Fruit fly (Drosophila melanogaster): Measurements from ENCODE around the gene CG10226.

CG10226 gene

DNA sequence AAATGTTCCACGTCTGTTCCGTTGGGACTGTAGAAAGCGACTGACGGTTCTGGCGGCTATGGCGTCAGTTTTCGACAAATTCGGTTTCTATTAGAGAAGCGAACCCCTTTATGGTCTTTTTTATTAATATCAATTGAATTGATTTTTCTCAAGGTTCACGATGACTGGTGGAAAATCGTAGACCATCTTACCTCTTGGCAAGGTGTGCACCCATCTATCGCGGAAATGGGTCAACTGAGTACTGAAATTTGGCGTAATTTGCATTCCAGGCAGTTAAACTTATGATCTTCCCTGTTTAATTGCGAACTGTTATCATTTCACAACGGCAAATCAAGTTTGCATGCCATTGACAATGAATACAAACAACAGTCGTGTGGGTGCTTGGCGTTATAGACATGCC lies at the start of gene CG10226:
TSS of gene CG10226 (minus strand) at position 101 of the 400 bp plus-strand sequence.
- no peak for TF ChIP-seq CG17801 (GFP tag; optimal IDR thresholded peaks at IDR 0.05; ENCODE audit: partially characterized antibody)

dm6 chr3L:6285412-6285811 lies 45.5 kb upstream of the CG10226 start:
- TF ChIP-seq CG17801 (GFP tag; optimal IDR thresholded peaks at IDR 0.05; ENCODE audit: partially characterized antibody), result no peak

DNA sequence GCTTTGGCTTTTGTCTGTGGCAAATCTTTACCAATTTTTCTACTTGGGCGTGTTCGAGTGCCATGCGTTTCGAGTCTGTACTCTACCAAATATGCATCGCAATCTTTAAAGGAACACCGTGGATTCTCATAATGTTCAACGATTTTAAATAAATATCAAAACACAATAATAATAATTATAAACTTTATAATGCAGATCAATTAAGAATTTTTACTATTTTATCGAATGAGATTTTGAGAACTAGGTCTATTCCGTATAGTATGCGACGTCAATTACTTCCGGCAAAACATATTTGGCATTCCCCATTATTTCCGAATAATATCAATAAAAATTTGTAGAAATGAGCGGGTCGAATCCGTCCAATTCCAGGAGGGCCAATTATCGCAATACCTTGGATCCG lies 35.6 kb upstream of the CG10226 start, which contains the start of gene CG43168:
TSS of gene CG43168 (plus strand) at position 301 of the 400 bp plus-strand sequence.
- no peak for TF ChIP-seq CG17801 (GFP tag; optimal IDR thresholded peaks at IDR 0.05; ENCODE audit: partially characterized antibody)

dm6 chr3L:6274929-6275328 lies 35.1 kb upstream of the CG10226 start:
- no peak for TF ChIP-seq CG17801 (GFP tag; optimal IDR thresholded peaks at IDR 0.05; ENCODE audit: partially characterized antibody)

DNA sequence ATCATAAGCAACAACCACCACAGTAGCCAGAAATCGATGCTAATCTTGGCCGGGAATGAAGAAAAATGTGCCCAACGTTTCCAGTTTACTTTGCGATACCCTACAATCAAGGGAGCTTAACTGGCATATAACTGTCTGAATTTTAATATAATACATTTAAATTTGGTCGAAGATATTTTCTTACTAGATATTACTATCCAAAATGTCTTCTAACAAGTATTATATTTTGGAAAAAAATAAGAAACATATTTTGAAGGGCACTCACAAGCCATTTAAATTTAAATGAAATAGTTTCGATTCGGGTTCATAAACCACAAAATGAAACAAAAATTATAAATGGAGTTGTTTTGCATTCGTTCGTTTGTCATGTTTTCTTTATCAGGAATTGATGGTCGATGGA lies 30.4 kb upstream of the CG10226 start:
- TF ChIP-seq CG17801 (GFP tag; optimal IDR thresholded peaks at IDR 0.05; ENCODE audit: partially characterized antibody), result no peak

DNA sequence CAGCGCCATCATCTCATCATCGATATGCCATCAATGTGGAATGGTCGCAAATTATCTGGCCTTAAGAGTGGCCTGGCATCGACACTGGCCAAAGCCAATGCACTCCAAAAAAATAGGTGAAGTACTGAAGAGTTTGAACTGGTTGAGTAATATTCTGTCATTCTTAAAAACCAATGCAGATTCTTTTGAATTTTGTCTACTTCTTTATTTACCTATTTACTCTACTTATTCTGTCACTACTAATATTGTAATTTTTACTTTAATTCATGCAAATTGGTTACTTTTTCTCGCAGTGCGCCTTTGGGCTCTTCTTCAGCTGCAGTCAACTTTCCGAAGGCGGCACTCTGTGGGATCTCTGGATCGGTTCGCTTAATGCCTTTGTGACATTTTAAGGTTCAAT lies 29.1 kb upstream of the CG10226 start:
- no peak for TF ChIP-seq CG17801 (GFP tag; optimal IDR thresholded peaks at IDR 0.05; ENCODE audit: partially characterized antibody)

DNA sequence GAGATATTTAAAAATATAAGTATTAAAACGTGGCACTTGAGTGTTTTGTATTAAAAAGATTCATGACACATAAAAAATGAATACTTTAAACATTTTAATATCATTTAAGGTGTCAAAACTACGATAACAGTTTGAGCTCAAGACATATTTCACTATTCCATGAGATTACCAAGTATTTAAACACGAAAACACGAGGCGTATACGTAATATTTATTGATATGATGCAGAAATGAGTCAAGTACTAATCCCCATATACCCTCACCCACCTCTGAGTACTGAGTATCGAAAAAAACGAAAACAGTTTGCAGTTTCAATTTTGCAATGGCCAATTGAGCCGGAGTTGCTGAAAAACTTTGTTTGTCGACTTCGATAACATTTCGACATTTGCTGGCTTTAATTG lies 28.2 kb upstream of the CG10226 start:
- no peak for TF ChIP-seq CG17801 (GFP tag; optimal IDR thresholded peaks at IDR 0.05; ENCODE audit: partially characterized antibody)

- TF ChIP-seq CG17801 (GFP tag; optimal IDR thresholded peaks at IDR 0.05; ENCODE audit: partially characterized antibody), result no peak
These were observed 27.6 kb upstream of the CG10226 start for dm6 chr3L:6267509-6267908.

DNA sequence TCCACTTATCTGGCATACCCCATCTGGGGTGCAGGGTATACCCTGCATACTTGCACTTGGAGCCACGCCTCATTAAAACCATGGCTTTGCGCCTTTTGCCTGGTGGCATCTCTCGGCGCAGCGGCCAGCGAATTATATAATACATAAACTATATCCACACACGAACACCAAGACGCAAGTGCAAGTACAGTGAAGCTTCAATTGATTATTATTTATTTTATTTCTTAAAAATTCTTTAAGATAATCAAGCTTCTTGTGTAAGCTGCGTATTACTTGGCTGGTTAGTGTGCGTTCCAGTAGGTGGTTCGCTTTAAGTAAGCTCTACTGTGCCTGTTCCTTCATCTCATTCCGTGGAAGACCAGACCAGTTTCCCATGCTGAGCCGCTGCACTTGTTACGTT lies 26.5 kb upstream of the CG10226 start:
- no peak for TF ChIP-seq CG17801 (GFP tag; optimal IDR thresholded peaks at IDR 0.05; ENCODE audit: partially characterized antibody)

DNA sequence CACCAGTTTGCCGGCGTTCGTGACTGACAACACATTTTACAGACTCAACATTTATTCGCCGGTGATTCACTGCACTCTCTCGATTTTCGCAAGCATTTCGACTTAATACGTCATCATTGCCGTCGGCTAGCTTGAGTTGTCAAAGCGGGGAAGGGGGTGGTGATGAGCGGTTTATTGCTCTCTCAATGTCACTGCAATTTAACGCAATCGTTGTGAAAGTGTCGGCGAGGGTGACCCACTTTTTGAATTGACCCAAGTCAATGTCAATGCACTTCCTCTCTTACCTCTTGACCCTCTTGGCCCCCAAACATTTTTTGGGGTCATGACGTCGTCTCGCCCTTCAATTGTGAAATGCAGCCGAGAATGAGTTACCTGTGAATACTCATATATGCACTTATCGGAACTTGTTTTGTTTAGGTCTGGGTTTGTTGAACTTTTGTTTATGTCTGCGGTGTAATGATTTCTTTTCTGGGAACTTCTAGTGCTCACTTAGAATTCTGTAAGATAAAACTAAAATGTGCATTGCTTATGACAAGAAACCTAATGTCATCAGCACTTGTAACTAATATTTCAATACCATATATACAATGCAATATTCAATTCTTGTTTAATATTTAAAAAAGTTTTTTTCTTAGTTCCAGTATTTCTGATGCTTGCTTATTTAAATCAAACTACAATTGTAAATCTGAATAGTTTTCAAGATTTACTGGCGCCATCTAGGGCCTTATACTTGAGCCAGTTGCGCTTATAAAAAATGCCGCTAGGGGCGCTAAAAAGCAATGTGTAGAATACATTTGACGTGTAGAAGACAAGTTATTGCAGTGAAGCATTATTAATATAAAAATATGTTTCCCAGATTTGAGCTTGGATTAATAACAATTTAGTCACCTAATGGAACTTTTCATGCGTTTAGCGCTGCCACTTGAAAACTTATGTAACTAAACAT lies 24.3 kb upstream of the CG10226 start:
- no peak for TF ChIP-seq CG17801 (GFP tag; optimal IDR thresholded peaks at IDR 0.05; ENCODE audit: partially characterized antibody)

- TF ChIP-seq CG17801 (GFP tag; optimal IDR thresholded peaks at IDR 0.05; ENCODE audit: partially characterized antibody), result no peak
These were observed 23.6 kb upstream of the CG10226 start for dm6 chr3L:6263470-6263869.

dm6 chr3L:6262644-6263404 lies 23.0 kb upstream of the CG10226 start, which contains the start of gene Ldh:
Gene Ldh, minus strand, starts transcription at chr3L:6262694.
- peak; percentile 75 for TF ChIP-seq CG17801 (GFP tag; optimal IDR thresholded peaks at IDR 0.05; ENCODE audit: partially characterized antibody)

- no peak for TF ChIP-seq CG17801 (GFP tag; optimal IDR thresholded peaks at IDR 0.05; ENCODE audit: partially characterized antibody)
These were observed 22.2 kb upstream of the CG10226 start for dm6 chr3L:6262076-6262504.

- TF ChIP-seq CG17801 (GFP tag; optimal IDR thresholded peaks at IDR 0.05; ENCODE audit: partially characterized antibody), result no peak
These were observed 21.4 kb upstream of the CG10226 start for dm6 chr3L:6261230-6261629.

DNA sequence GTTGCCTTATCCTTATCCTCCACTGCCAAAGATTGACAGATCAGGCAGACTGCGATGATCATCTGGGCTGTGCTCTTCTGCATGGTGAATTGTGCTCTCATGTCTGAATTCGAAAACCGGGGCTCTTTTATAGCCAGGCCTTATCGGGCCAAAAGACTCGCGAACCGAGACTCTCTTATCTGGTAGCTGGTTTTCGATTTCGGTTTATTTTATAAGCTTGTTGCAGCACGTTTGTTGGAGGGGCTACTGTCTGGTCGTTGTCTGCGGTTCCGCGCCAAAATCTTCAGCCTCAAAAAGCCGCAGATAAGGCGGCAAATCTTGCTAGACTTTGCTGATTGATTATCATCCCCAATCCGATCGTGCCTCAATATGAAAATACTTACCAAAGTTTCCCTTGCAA lies 18.8 kb upstream of the CG10226 start, which contains the start of gene CG10163:
TSS of gene CG10163 (minus strand) at position 101 of the 400 bp plus-strand sequence.
- no peak for TF ChIP-seq CG17801 (GFP tag; optimal IDR thresholded peaks at IDR 0.05; ENCODE audit: partially characterized antibody)
